Fruit fly (Drosophila melanogaster) whole organism, embryonic: Measurements from ENCODE around the gene UbcE2M.

ENCODE experiments used
- ATbp ChIP-seq: fragments of 200-800 bp; sonication (Bioruptor generic); optimal IDR thresholded peaks from 2 replicates; lab custom pipeline; 2017; ENCODE audit warnings: missing biosample characterization, mild to moderate bottlenecking, missing genetic modification characterization, missing genetic modification reagents
- Adf1 ChIP-seq: fragments of 200-800 bp; sonication (Bioruptor generic); IDR thresholded peaks from 2 replicates; pipeline ENCODE4 v1.3.6; 2022; ENCODE audit warnings: missing biosample characterization, missing genetic modification characterization
- Antp ChIP-seq: fragments of 200-800 bp; sonication (Bioruptor generic); optimal IDR thresholded peaks from 3 replicates; lab custom pipeline; 2016; ENCODE audit warnings: missing biosample characterization, missing genetic modification characterization
- Bdp1 ChIP-seq: fragments of 200-800 bp; sonication (Bioruptor generic); optimal IDR thresholded peaks from 3 replicates; lab custom pipeline; 2016; ENCODE audit warnings: missing biosample characterization, missing genetic modification characterization
- CG10543 ChIP-seq: fragments of 200-800 bp; sonication (Bioruptor generic); optimal IDR thresholded peaks from 3 replicates; lab custom pipeline; 2017; ENCODE audit warnings: missing biosample characterization, mild to moderate bottlenecking, missing genetic modification characterization, moderate library complexity
- CG12769 ChIP-seq: fragments of 200-800 bp; sonication (Bioruptor generic); optimal IDR thresholded peaks from 2 replicates; lab custom pipeline; 2019; ENCODE audit warnings: missing biosample characterization, mild to moderate bottlenecking, missing genetic modification characterization, moderate library complexity
- CG13287 ChIP-seq: fragments of 200-800 bp; sonication (Bioruptor generic); IDR thresholded peaks from 2 replicates; pipeline ENCODE4 v1.3.6; 2022; ENCODE audit warnings: missing biosample characterization, missing genetic modification characterization; ENCODE audit not compliant: partially characterized antibody
- CG1792 ChIP-seq: fragments of 200-800 bp; sonication (Bioruptor generic); optimal IDR thresholded peaks from 2 replicates; lab custom pipeline; 2016; ENCODE audit warnings: missing biosample characterization, missing genetic modification characterization
- CG30403 ChIP-seq: fragments of 200-800 bp; sonication (Bioruptor generic); optimal IDR thresholded peaks from 3 replicates; lab custom pipeline; 2016; ENCODE audit warnings: missing biosample characterization, missing genetic modification characterization
- CG34224 ChIP-seq: fragments of 200-800 bp; sonication (Bioruptor generic); IDR thresholded peaks from 3 replicates; pipeline ENCODE4 v1.3.6; 2022; ENCODE audit warnings: missing biosample characterization, missing genetic modification characterization; ENCODE audit not compliant: partially characterized antibody
- CG34422 ChIP-seq: fragments of 200-800 bp; sonication (Bioruptor generic); IDR thresholded peaks from 3 replicates; pipeline ENCODE4 v1.3.6; 2022; ENCODE audit warnings: missing biosample characterization, missing genetic modification characterization
- CG4617 ChIP-seq: fragments of 200-800 bp; sonication (Bioruptor generic); optimal IDR thresholded peaks from 3 replicates; lab custom pipeline; 2016; ENCODE audit warnings: missing biosample characterization, missing genetic modification characterization, borderline replicate concordance
- CG7839 ChIP-seq: fragments of 200-800 bp; sonication (Bioruptor generic); optimal IDR thresholded peaks from 3 replicates; lab custom pipeline; 2018; ENCODE audit warnings: missing biosample characterization, mild to moderate bottlenecking, missing genetic modification characterization, moderate library complexity
- Dbx ChIP-seq: fragments of 200-800 bp; sonication (Bioruptor generic); IDR thresholded peaks from 3 replicates; pipeline ENCODE4 v1.3.6; 2022; ENCODE audit warnings: missing biosample characterization, missing genetic modification characterization
- Deaf1 ChIP-seq: fragments of 200-800 bp; optimal IDR thresholded peaks from 3 replicates; lab custom pipeline; 2019; ENCODE audit warnings: missing biosample characterization, mild to moderate bottlenecking, missing genetic modification characterization, moderate library complexity
- Dll ChIP-seq: fragments of 200-800 bp; sonication (Bioruptor generic); IDR thresholded peaks from 4 replicates; pipeline ENCODE4 v1.3.6; 2022; ENCODE audit warnings: missing biosample characterization, missing genetic modification characterization; ENCODE audit not compliant: partially characterized antibody
- Eip74EF ChIP-seq, 2 experiments: fragments of 200-800 bp in 1 of 2; fragments of >200 bp in 1 of 2; sonication (Bioruptor generic) in 1 of 2; optimal IDR thresholded peaks; 2 replicates each; lab custom pipeline; 2017 to 2019; ENCODE audit warnings: missing biosample characterization in 2 of 2, missing genetic modification characterization in 2 of 2, mild to moderate bottlenecking in 1 of 2, moderate library complexity in 1 of 2
- Ets65A ChIP-seq: fragments of 200-800 bp; sonication (Bioruptor generic); peaks from one replicate; lab custom pipeline; 2016; ENCODE audit warnings: missing biosample characterization, missing genetic modification characterization
- HLH4C ChIP-seq: fragments of 200-800 bp; sonication (Bioruptor generic); IDR thresholded peaks from 3 replicates; pipeline ENCODE4 v1.3.6; 2022; ENCODE audit warnings: missing biosample characterization, missing genetic modification characterization; ENCODE audit not compliant: partially characterized antibody
- Lpt ChIP-seq: fragments of >200 bp; optimal IDR thresholded peaks from 2 replicates; lab custom pipeline; 2018; ENCODE audit warnings: missing biosample characterization, missing genetic modification characterization
- Nf-YC ChIP-seq: fragments of 200-800 bp; optimal IDR thresholded peaks from 3 replicates; lab custom pipeline; 2019; ENCODE audit warnings: missing biosample characterization, mild to moderate bottlenecking, missing genetic modification characterization, moderate library complexity
- Sox102F ChIP-seq: fragments of 200-800 bp; sonication (Bioruptor generic); optimal IDR thresholded peaks from 2 replicates; lab custom pipeline; 2018; ENCODE audit warnings: missing biosample characterization, mild to moderate bottlenecking, missing genetic modification characterization, moderate library complexity
- Trl ChIP-seq, 3 experiments: fragments of >200 bp in 2 of 3; fragments of 200-800 bp in 1 of 3; sonication (Bioruptor generic) in 1 of 3; optimal IDR thresholded peaks; 2 replicates in 1 of 3; 3 replicates in 2 of 3; lab custom pipeline; 2016 to 2017; ENCODE audit warnings: missing biosample characterization in 1 of 3, missing genetic modification characterization in 1 of 3
- abd-A ChIP-seq: fragments of 200-800 bp; sonication (Bioruptor generic); optimal IDR thresholded peaks from 3 replicates; lab custom pipeline; 2019; ENCODE audit warnings: missing biosample characterization, mild to moderate bottlenecking, missing genetic modification characterization, moderate library complexity
- chinmo ChIP-seq: fragments of 200-800 bp; sonication (Bioruptor generic); IDR thresholded peaks from 4 replicates; pipeline ENCODE4 v1.3.6; 2022; ENCODE audit warnings: missing biosample characterization, missing genetic modification characterization; ENCODE audit not compliant: partially characterized antibody
- corto ChIP-seq: fragments of 200-800 bp; sonication (Bioruptor generic); optimal IDR thresholded peaks from 2 replicates; lab custom pipeline; 2016; ENCODE audit warnings: missing biosample characterization, mild to moderate bottlenecking, missing genetic modification characterization, moderate library complexity
- crc ChIP-seq: fragments of 200-800 bp; sonication (Bioruptor generic); optimal IDR thresholded peaks from 2 replicates; lab custom pipeline; 2016; ENCODE audit warnings: missing biosample characterization, missing genetic modification characterization
- hbn ChIP-seq: fragments of 200-800 bp; sonication (Bioruptor generic); IDR thresholded peaks from 2 replicates; pipeline ENCODE4 v1.3.6; 2022; ENCODE audit warnings: missing biosample characterization, missing genetic modification characterization; ENCODE audit not compliant: partially characterized antibody
- nom ChIP-seq: fragments of 200-800 bp; sonication (Bioruptor generic); optimal IDR thresholded peaks from 2 replicates; lab custom pipeline; 2017; ENCODE audit warnings: missing biosample characterization, missing genetic modification characterization, mild to moderate bottlenecking, moderate library complexity, missing genetic modification reagents
- oc ChIP-seq: fragments of 200-800 bp; sonication (Bioruptor generic); optimal IDR thresholded peaks from 2 replicates; lab custom pipeline; 2018; ENCODE audit warnings: missing biosample characterization, mild to moderate bottlenecking, missing genetic modification characterization, moderate library complexity
- pnt ChIP-seq: fragments of 200-800 bp; sonication (Bioruptor generic); optimal IDR thresholded peaks from 3 replicates; lab custom pipeline; 2016; ENCODE audit warnings: missing biosample characterization, missing genetic modification characterization
- rib ChIP-seq: fragments of 200-800 bp; sonication (Bioruptor generic); IDR thresholded peaks from 2 replicates; pipeline ENCODE4 v1.3.6; 2022; ENCODE audit warnings: missing biosample characterization, missing genetic modification characterization
- row ChIP-seq: fragments of 200-800 bp; sonication (Bioruptor generic); IDR thresholded peaks from 3 replicates; pipeline ENCODE4 v1.3.6; 2022; ENCODE audit warnings: missing biosample characterization, missing genetic modification characterization
- sd ChIP-seq: fragments of 200-800 bp; sonication (Bioruptor generic); optimal IDR thresholded peaks from 3 replicates; lab custom pipeline; 2018; ENCODE audit warnings: missing biosample characterization, mild to moderate bottlenecking, missing genetic modification characterization, moderate library complexity
- sens ChIP-seq: fragments of 200-800 bp; sonication (Bioruptor generic); peaks from one replicate; lab custom pipeline; 2016; ENCODE audit warnings: missing biosample characterization, missing genetic modification characterization
- slbo ChIP-seq: fragments of 200-800 bp; sonication (Bioruptor generic); IDR thresholded peaks from 2 replicates; pipeline ENCODE4 v1.3.6; 2022; ENCODE audit warnings: missing biosample characterization, missing genetic modification characterization
- so ChIP-seq: fragments of 200-800 bp; sonication (Bioruptor generic); IDR thresholded peaks from 3 replicates; pipeline ENCODE4 v1.3.6; 2022; ENCODE audit warnings: missing biosample characterization, missing genetic modification characterization
- sr ChIP-seq: fragments of 200-800 bp; sonication (Bioruptor generic); IDR thresholded peaks from 3 replicates; pipeline ENCODE4 v1.3.6; 2022; ENCODE audit warnings: missing biosample characterization, missing genetic modification characterization
- tna ChIP-seq: fragments of 200-800 bp; sonication (Bioruptor generic); IDR thresholded peaks from 2 replicates; pipeline ENCODE4 v1.3.6; 2022; ENCODE audit warnings: missing biosample characterization, missing genetic modification characterization; ENCODE audit not compliant: partially characterized antibody
- unc-4 ChIP-seq: fragments of 200-800 bp; sonication (Bioruptor generic); IDR thresholded peaks from 2 replicates; pipeline ENCODE4 v1.3.6; 2022; ENCODE audit warnings: missing biosample characterization, missing genetic modification characterization; ENCODE audit not compliant: partially characterized antibody
- vvl ChIP-seq: fragments of 200-800 bp; sonication (Bioruptor generic); IDR thresholded peaks from 2 replicates; pipeline ENCODE4 v1.3.6; 2022; ENCODE audit warnings: missing biosample characterization, missing genetic modification characterization

UbcE2M gene

dm6 chr3L:8151727-8152199 lies 46.0 kb downstream of the UbcE2M start, which contains the start of gene CG13676:
TSS of gene CG13676 (minus strand) at chr3L:8151813.
- peak; percentile 34 for TF ChIP-seq Nf-YC
- no peak for TF ChIP-seq Bdp1 (GFP tag; lab: Kevin White, UChicago)
- peak; percentile 13 for TF ChIP-seq ATbp (GFP tag; lab: Kevin White, UChicago)
- TF ChIP-seq crc: no peak
- peak; percentile 24 for TF ChIP-seq sens
- peak; percentile 35 for TF ChIP-seq Ets65A (GFP tag; lab: Kevin White, UChicago)
- TF ChIP-seq CG7839 (tag; lab: Kevin White, UChicago): no peak
- peak; percentile 34; the same call in 1 of the 2 replicates for TF ChIP-seq hbn (GFP tag; lab: Robert Waterston, UW)
- no peak for TF ChIP-seq Lpt (GFP tag; lab: Kevin White, UChicago)
- no peak for TF ChIP-seq sr (GFP tag; lab: Robert Waterston, UW)
- TF ChIP-seq oc (tag; lab: Kevin White, UChicago): peak; percentile 54
- TF ChIP-seq CG1792: no peak
- 0 out of 3 replicates have a peak, but pooled peaks have one; percentile 11 for TF ChIP-seq so
- TF ChIP-seq pnt: no peak
- TF ChIP-seq corto: peak; percentile 66
- TF ChIP-seq unc-4 (GFP tag; lab: Robert Waterston, UW): 0 out of 2 replicates have a peak, but pooled peaks have one; percentile 26
- peak; percentile 40 for TF ChIP-seq CG10543 (GFP tag; lab: Kevin White, UChicago)
- TF ChIP-seq Adf1 (GFP tag; lab: Robert Waterston, UW): peak; percentile 45; the same call in 1 of the 2 replicates
- no peak for TF ChIP-seq HLH4C (GFP tag; lab: Robert Waterston, UW)
- TF ChIP-seq CG4617: no peak
- peak; percentile 44; the same call in 1 of the 2 replicates for TF ChIP-seq rib (GFP tag; lab: Robert Waterston, UW)
- TF ChIP-seq chinmo (GFP tag; lab: Robert Waterston, UW): peak; percentile 91; the same call in 2 of the 4 replicates
- TF ChIP-seq sd (tag; lab: Kevin White, UChicago): peak; percentile 20
- TF ChIP-seq CG30403 (GFP tag; lab: Kevin White, UChicago): no peak
- peak; percentile 45 for TF ChIP-seq Deaf1 (tag; lab: Kevin White, UChicago)
- TF ChIP-seq nom (GFP tag; lab: Kevin White, UChicago): peak; percentile 12
- TF ChIP-seq abd-A: peak; percentile 4
- TF ChIP-seq CG34224: peak; percentile 49; the same call in 2 of the 3 replicates
- TF ChIP-seq Dll (GFP tag; lab: Robert Waterston, UW): 0 out of 4 replicates have a peak, but pooled peaks have one; percentile 16
- TF ChIP-seq CG12769 (tag; lab: Kevin White, UChicago): peak; percentile 58
- TF ChIP-seq Trl (optimal IDR thresholded peaks at IDR 0.05; lab: Kevin White, UChicago): peak; percentile 59 to 78
- no peak for TF ChIP-seq Trl (GFP tag; optimal IDR thresholded peaks at IDR 0.05; lab: Kevin White, UChicago)
- 0 out of 3 replicates have a peak, but pooled peaks have one; percentile 13 for TF ChIP-seq Dbx
- 0 out of 2 replicates have a peak, but pooled peaks have one; percentile 41 for TF ChIP-seq vvl (GFP tag; lab: Robert Waterston, UW)
- 0 out of 3 replicates have a peak, but pooled peaks have one; percentile 27 for TF ChIP-seq CG34422 (GFP tag; lab: Robert Waterston, UW)
- no peak for TF ChIP-seq Eip74EF (GFP tag; optimal IDR thresholded peaks at IDR 0.05; lab: Kevin White, UChicago)
- peak; percentile 36 for TF ChIP-seq CG13287 (GFP tag; lab: Robert Waterston, UW)
- 0 out of 3 replicates have a peak, but pooled peaks have one; percentile 8 for TF ChIP-seq row

DNA sequence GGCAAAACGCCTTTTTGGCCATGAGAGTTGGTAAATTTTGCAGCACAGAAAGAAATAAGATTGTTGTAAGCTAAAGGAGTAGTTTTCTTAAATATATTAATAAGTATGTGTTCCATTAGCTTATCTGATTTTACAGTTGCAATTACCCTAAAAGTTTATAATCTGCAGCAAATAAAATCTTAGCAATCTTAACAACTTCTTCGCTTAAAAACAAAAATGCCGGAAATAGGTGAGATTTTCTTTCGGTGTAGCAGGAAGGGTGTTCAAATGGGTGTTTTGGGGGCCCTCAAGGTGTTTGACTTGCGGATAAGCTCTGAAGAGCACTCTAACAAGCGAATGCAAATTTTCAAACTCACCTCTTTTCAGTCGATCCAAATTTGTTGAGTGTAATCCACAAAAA lies 47.0 kb downstream of the UbcE2M start:
- no peak for TF ChIP-seq Antp (GFP tag; lab: Kevin White, UChicago)
- TF ChIP-seq Ets65A (GFP tag; lab: Kevin White, UChicago): peak; percentile 26
- TF ChIP-seq Sox102F (GFP tag; lab: Kevin White, UChicago): peak; percentile 3
- no peak for TF ChIP-seq slbo (GFP tag; lab: Robert Waterston, UW)
- TF ChIP-seq tna (GFP tag; lab: Robert Waterston, UW): no peak
